Fruit fly (Drosophila melanogaster) whole organism, embryonic: ENCODE data around the gene CG15141.

Experiments
- B-H2 ChIP-seq: fragments of 200-800 bp; sonication (Bioruptor generic); optimal IDR thresholded peaks from 2 replicates; lab custom pipeline; 2018; ENCODE audit warnings: missing biosample characterization, mild to moderate bottlenecking, missing genetic modification characterization
- CG12391 ChIP-seq: fragments of 200-800 bp; sonication (Bioruptor generic); optimal IDR thresholded peaks from 3 replicates; lab custom pipeline; 2018; ENCODE audit warnings: missing biosample characterization, mild to moderate bottlenecking, missing genetic modification characterization, moderate library complexity
- CG12659 ChIP-seq: fragments of 200-800 bp; sonication (Bioruptor generic); optimal IDR thresholded peaks from 3 replicates; lab custom pipeline; 2017; ENCODE audit warnings: mild to moderate bottlenecking, missing biosample characterization, missing genetic modification reagents, missing genetic modification characterization
- CG12769 ChIP-seq: fragments of 200-800 bp; sonication (Bioruptor generic); optimal IDR thresholded peaks from 2 replicates; lab custom pipeline; 2019; ENCODE audit warnings: missing biosample characterization, mild to moderate bottlenecking, missing genetic modification characterization, moderate library complexity
- CG13287 ChIP-seq: fragments of 200-800 bp; sonication (Bioruptor generic); IDR thresholded peaks from 2 replicates; pipeline ENCODE4 v1.3.6; 2022; ENCODE audit warnings: missing biosample characterization, missing genetic modification characterization; ENCODE audit not compliant: partially characterized antibody
- CG14710 ChIP-seq: fragments of 200-800 bp; sonication (Bioruptor generic); optimal IDR thresholded peaks from 3 replicates; lab custom pipeline; 2019; ENCODE audit warnings: missing biosample characterization, mild to moderate bottlenecking, missing genetic modification characterization, moderate library complexity
- CG17186 ChIP-seq: fragments of 200-800 bp; sonication (Bioruptor generic); optimal IDR thresholded peaks from 3 replicates; lab custom pipeline; 2017; ENCODE audit warnings: missing biosample characterization, missing genetic modification reagents, missing genetic modification characterization
- CG17568 ChIP-seq: fragments of 200-800 bp; sonication (Bioruptor generic); optimal IDR thresholded peaks from 2 replicates; lab custom pipeline; 2018; ENCODE audit warnings: missing biosample characterization, mild to moderate bottlenecking, missing genetic modification characterization, moderate library complexity
- CG17802 ChIP-seq: fragments of 200-800 bp; sonication (Bioruptor generic); optimal IDR thresholded peaks from 2 replicates; lab custom pipeline; 2018; ENCODE audit warnings: missing biosample characterization, mild to moderate bottlenecking, missing genetic modification characterization, moderate library complexity
- CG1792 ChIP-seq: fragments of 200-800 bp; sonication (Bioruptor generic); optimal IDR thresholded peaks from 2 replicates; lab custom pipeline; 2016; ENCODE audit warnings: missing biosample characterization, missing genetic modification characterization
- CG18599 ChIP-seq: fragments of 200-800 bp; sonication (Bioruptor generic); optimal IDR thresholded peaks from 3 replicates; lab custom pipeline; 2017; ENCODE audit warnings: missing biosample characterization, missing genetic modification characterization, mild to moderate bottlenecking, moderate library complexity, missing genetic modification reagents
- CG2678 ChIP-seq: fragments of 200-800 bp; sonication (Bioruptor generic); optimal IDR thresholded peaks from 3 replicates; lab custom pipeline; 2019; ENCODE audit warnings: missing biosample characterization, mild to moderate bottlenecking, missing genetic modification characterization, moderate library complexity
- CG2875 ChIP-seq: fragments of 200-800 bp; sonication (Bioruptor generic); optimal IDR thresholded peaks from 2 replicates; lab custom pipeline; 2017; ENCODE audit warnings: missing biosample characterization, mild to moderate bottlenecking, missing genetic modification characterization, missing genetic modification reagents
- CG34376 ChIP-seq: fragments of 200-800 bp; sonication (Bioruptor generic); optimal IDR thresholded peaks from 2 replicates; lab custom pipeline; 2018; ENCODE audit warnings: missing biosample characterization, mild to moderate bottlenecking, missing genetic modification characterization
- CG3838 ChIP-seq: fragments of 200-800 bp; sonication (Bioruptor generic); optimal IDR thresholded peaks from 3 replicates; lab custom pipeline; 2016; ENCODE audit warnings: missing biosample characterization, missing genetic modification characterization
- CG5953 ChIP-seq: fragments of 200-800 bp; sonication (Bioruptor generic); IDR thresholded peaks from 2 replicates; pipeline ENCODE4 v1.3.6; 2022; ENCODE audit warnings: missing biosample characterization, missing genetic modification characterization
- CG6689 ChIP-seq: fragments of 200-800 bp; sonication (Bioruptor generic); IDR thresholded peaks from 2 replicates; pipeline ENCODE4 v1.3.6; 2022; ENCODE audit warnings: missing biosample characterization, missing genetic modification characterization
- CG8290 ChIP-seq, 3 experiments: fragments of 200-800 bp; sonication (Bioruptor generic); optimal IDR thresholded peaks; 2 replicates each; lab custom pipeline; 2016 to 2019; ENCODE audit warnings: missing biosample characterization in 3 of 3, missing genetic modification characterization in 3 of 3, mild to moderate bottlenecking in 2 of 3, moderate library complexity in 1 of 3
- CG8944 ChIP-seq: fragments of 200-800 bp; sonication (Bioruptor generic); optimal IDR thresholded peaks from 3 replicates; lab custom pipeline; 2016; ENCODE audit warnings: missing biosample characterization, missing genetic modification characterization
- CrebB ChIP-seq: fragments of 200-800 bp; sonication (Bioruptor generic); optimal IDR thresholded peaks from 3 replicates; lab custom pipeline; 2018; ENCODE audit warnings: missing biosample characterization, mild to moderate bottlenecking, missing genetic modification characterization
- Dbx ChIP-seq: fragments of 200-800 bp; sonication (Bioruptor generic); IDR thresholded peaks from 3 replicates; pipeline ENCODE4 v1.3.6; 2022; ENCODE audit warnings: missing biosample characterization, missing genetic modification characterization
- Fer1 ChIP-seq: fragments of 200-800 bp; sonication (Bioruptor generic); optimal IDR thresholded peaks from 2 replicates; lab custom pipeline; 2017; ENCODE audit warnings: missing biosample characterization, mild to moderate bottlenecking, missing genetic modification characterization
- HHEX ChIP-seq: fragments of 200-800 bp; sonication (Bioruptor generic); optimal IDR thresholded peaks from 3 replicates; lab custom pipeline; 2017; ENCODE audit warnings: missing biosample characterization, mild to moderate bottlenecking, missing genetic modification characterization, missing genetic modification reagents
- Meics ChIP-seq: fragments of 200-800 bp; sonication (Bioruptor generic); optimal IDR thresholded peaks from 2 replicates; lab custom pipeline; 2017; ENCODE audit warnings: missing biosample characterization, mild to moderate bottlenecking, missing genetic modification characterization
- PHDP ChIP-seq: fragments of 200-800 bp; sonication (Bioruptor generic); optimal IDR thresholded peaks from 3 replicates; lab custom pipeline; 2018; ENCODE audit warnings: missing biosample characterization, mild to moderate bottlenecking, missing genetic modification characterization, moderate library complexity
- Pdp1 ChIP-seq, 2 experiments: fragments of 200-800 bp; sonication (Bioruptor generic); optimal IDR thresholded peaks; 3 replicates each; lab custom pipeline; 2016; ENCODE audit warnings: missing biosample characterization in 2 of 2, missing genetic modification characterization in 2 of 2, mild to moderate bottlenecking in 1 of 2, moderate library complexity in 1 of 2
- Poxn ChIP-seq: fragments of 200-800 bp; sonication (Bioruptor generic); IDR thresholded peaks from 2 replicates; pipeline ENCODE4 v1.3.6; 2022; ENCODE audit warnings: missing biosample characterization, missing genetic modification characterization
- Sox100B ChIP-seq: fragments of 200-800 bp; sonication (Bioruptor generic); optimal IDR thresholded peaks from 3 replicates; lab custom pipeline; 2018; ENCODE audit warnings: missing biosample characterization, mild to moderate bottlenecking, missing genetic modification characterization
- Sox102F ChIP-seq: fragments of 200-800 bp; sonication (Bioruptor generic); optimal IDR thresholded peaks from 2 replicates; lab custom pipeline; 2018; ENCODE audit warnings: missing biosample characterization, mild to moderate bottlenecking, missing genetic modification characterization, moderate library complexity
- Ssrp ChIP-seq: fragments of 200-800 bp; sonication (Bioruptor generic); optimal IDR thresholded peaks from 2 replicates; lab custom pipeline; 2018; ENCODE audit warnings: missing biosample characterization, mild to moderate bottlenecking, missing genetic modification characterization, moderate library complexity
- caup ChIP-seq: fragments of 200-800 bp; sonication (Bioruptor generic); optimal IDR thresholded peaks from 3 replicates; lab custom pipeline; 2017; ENCODE audit warnings: missing biosample characterization, mild to moderate bottlenecking, missing genetic modification characterization, moderate library complexity; ENCODE audit not compliant: severe bottlenecking
- dmrt11E ChIP-seq: fragments of 200-800 bp; sonication (Bioruptor generic); optimal IDR thresholded peaks from 3 replicates; lab custom pipeline; 2018; ENCODE audit warnings: missing biosample characterization, mild to moderate bottlenecking, missing genetic modification characterization, moderate library complexity
- dysf ChIP-seq: fragments of 200-800 bp; sonication (Bioruptor generic); IDR thresholded peaks from 3 replicates; pipeline ENCODE4 v1.3.6; 2022; ENCODE audit warnings: missing biosample characterization, missing genetic modification characterization
- gcm ChIP-seq: fragments of 200-800 bp; sonication (Bioruptor generic); optimal IDR thresholded peaks from 2 replicates; lab custom pipeline; 2019; ENCODE audit warnings: missing biosample characterization, mild to moderate bottlenecking, missing genetic modification characterization, moderate library complexity
- gcm2 ChIP-seq: fragments of 200-800 bp; sonication (Bioruptor generic); optimal IDR thresholded peaks from 2 replicates; lab custom pipeline; 2016; ENCODE audit warnings: missing biosample characterization, missing genetic modification characterization
- gem ChIP-seq: fragments of 200-800 bp; sonication (Bioruptor generic); optimal IDR thresholded peaks from 2 replicates; lab custom pipeline; 2019; ENCODE audit warnings: missing biosample characterization, mild to moderate bottlenecking, missing genetic modification characterization, moderate library complexity
- gt ChIP-seq: fragments of 200-800 bp; sonication (Bioruptor generic); IDR thresholded peaks from 2 replicates; pipeline ENCODE4 v1.3.6; 2022; ENCODE audit warnings: missing biosample characterization, missing genetic modification characterization
- maf-S ChIP-seq: fragments of 200-800 bp; sonication (Bioruptor generic); optimal IDR thresholded peaks from 2 replicates; lab custom pipeline; 2016; ENCODE audit warnings: missing biosample characterization, missing genetic modification characterization
- mirr ChIP-seq: fragments of 200-800 bp; sonication (Bioruptor generic); optimal IDR thresholded peaks from 3 replicates; lab custom pipeline; 2018; ENCODE audit warnings: missing biosample characterization, mild to moderate bottlenecking, missing genetic modification characterization
- nau ChIP-seq: fragments of 200-800 bp; sonication (Bioruptor generic); optimal IDR thresholded peaks from 3 replicates; lab custom pipeline; 2017; ENCODE audit warnings: missing biosample characterization, mild to moderate bottlenecking, missing genetic modification characterization, missing genetic modification reagents
- org-1 ChIP-seq: fragments of 200-800 bp; sonication (Bioruptor generic); optimal IDR thresholded peaks from 2 replicates; lab custom pipeline; 2017; ENCODE audit warnings: missing biosample characterization, missing genetic modification characterization
- pum ChIP-seq: fragments of 200-800 bp; sonication (Bioruptor generic); optimal IDR thresholded peaks from 2 replicates; lab custom pipeline; 2016; ENCODE audit warnings: missing biosample characterization, missing genetic modification characterization
- repo ChIP-seq: fragments of 200-800 bp; sonication (Bioruptor generic); optimal IDR thresholded peaks from 2 replicates; lab custom pipeline; 2016; ENCODE audit warnings: missing biosample characterization, missing genetic modification characterization
- sens ChIP-seq: fragments of 200-800 bp; sonication (Bioruptor generic); peaks from one replicate; lab custom pipeline; 2016; ENCODE audit warnings: missing biosample characterization, missing genetic modification characterization
- slp2 ChIP-seq: fragments of 200-800 bp; sonication (Bioruptor generic); optimal IDR thresholded peaks from 2 replicates; lab custom pipeline; 2016; ENCODE audit warnings: missing biosample characterization, missing genetic modification characterization
- sna ChIP-seq: fragments of 200-800 bp; sonication (Bioruptor generic); IDR thresholded peaks from 2 replicates; pipeline ENCODE4 v1.3.6; 2022; ENCODE audit warnings: missing biosample characterization, missing genetic modification characterization; ENCODE audit not compliant: partially characterized antibody
- twi ChIP-seq: fragments of 200-800 bp; optimal IDR thresholded peaks from 2 replicates; lab custom pipeline; 2019; ENCODE audit warnings: missing biosample characterization, mild to moderate bottlenecking, missing genetic modification characterization, moderate library complexity
- yki ChIP-seq: fragments of >200 bp; optimal IDR thresholded peaks from 3 replicates; lab custom pipeline; 2018

Gene CG15141

dm6 chr2L:17387735-17388367, 22.6 kb upstream of the CG15141 start (continued):
- TF ChIP-seq Poxn (GFP tag; lab: Robert Waterston, UW) (no peak), sna (GFP tag; lab: Robert Waterston, UW) (no peak), Sox100B (GFP tag; lab: Kevin White, UChicago) (peak; percentile 8), yki (lab: Kevin White, UChicago) (no peak), CG2678 (tag; lab: Kevin White, UChicago) (peak; percentile 45), gt (no peak), CG12659 (GFP tag; lab: Kevin White, UChicago) (peak; percentile 13), mirr (GFP tag; lab: Kevin White, UChicago) (peak; percentile 15), B-H2 (GFP tag; lab: Kevin White, UChicago) (peak; percentile 20), HHEX (GFP tag; lab: Kevin White, UChicago) (peak; percentile 22), CG3838 (no peak), org-1 (peak; percentile 9), CG8944 (GFP tag; lab: Kevin White, UChicago) (no peak), CG17186 (GFP tag; lab: Kevin White, UChicago) (no peak), CG6689 (GFP tag; lab: Robert Waterston, UW) (no peak), CG14710 (tag; lab: Kevin White, UChicago) (no peak), Pdp1 (GFP tag; optimal IDR thresholded peaks at IDR 0.05; lab: Kevin White, UChicago) (peak in 1 of 2 experiments; percentile 53), Dbx (GFP tag; lab: Robert Waterston, UW) (0 out of 3 replicates have a peak, but pooled peaks have one; percentile 26), CG17568 (GFP tag; lab: Kevin White, UChicago) (peak; percentile 7), nau (no peak), sens (GFP tag; lab: Kevin White, UChicago) (peak; percentile 71), gcm2 (no peak), CrebB (peak; percentile 3), CG34376 (peak; percentile 55), gem (tag; lab: Kevin White, UChicago) (peak; percentile 10), PHDP (peak; percentile 44), CG2875 (GFP tag; lab: Kevin White, UChicago) (peak; percentile 23), CG5953 (GFP tag; lab: Robert Waterston, UW) (0 out of 2 replicates have a peak, but pooled peaks have one; percentile 21), gcm (no peak), repo (no peak), dmrt11E (tag; lab: Kevin White, UChicago) (no peak), Meics (GFP tag; lab: Kevin White, UChicago) (peak; percentile 30), CG8290 (GFP tag; optimal IDR thresholded peaks at IDR 0.05; lab: Kevin White, UChicago) (no peak), CG8290 (tag; optimal IDR thresholded peaks at IDR 0.05; lab: Kevin White, UChicago) (peak in 1 of 2 experiments; percentile 75), Sox102F (peak; percentile 11), dysf (GFP tag; lab: Robert Waterston, UW) (no peak), CG1792 (GFP tag; lab: Kevin White, UChicago) (peak; percentile 5), Ssrp (tag; lab: Kevin White, UChicago) (no peak), CG18599 (GFP tag; lab: Kevin White, UChicago) (peak; percentile 51), CG13287 (GFP tag; lab: Robert Waterston, UW) (no peak), maf-S (no peak), twi (tag; lab: Kevin White, UChicago) (no peak), CG17802 (tag; lab: Kevin White, UChicago) (no peak), pum (GFP tag; lab: Kevin White, UChicago) (no peak), Fer1 (GFP tag; lab: Kevin White, UChicago) (peak; percentile 18), CG12769 (peak; percentile 54), slp2 (GFP tag; lab: Kevin White, UChicago) (no peak), CG12391 (tag; lab: Kevin White, UChicago) (no peak), caup (GFP tag; lab: Kevin White, UChicago) (peak; percentile 64)
